Worm (Caenorhabditis elegans): ENCODE data around the gene rnp-1.

Gene rnp-1

ce11 chrV:12233425-12233824 lies 41.4 kb downstream of the rnp-1 start (continued):
- no peak for TF ChIP-seq aha-1 (tag; optimal IDR thresholded peaks at IDR 0.05)

DNA sequence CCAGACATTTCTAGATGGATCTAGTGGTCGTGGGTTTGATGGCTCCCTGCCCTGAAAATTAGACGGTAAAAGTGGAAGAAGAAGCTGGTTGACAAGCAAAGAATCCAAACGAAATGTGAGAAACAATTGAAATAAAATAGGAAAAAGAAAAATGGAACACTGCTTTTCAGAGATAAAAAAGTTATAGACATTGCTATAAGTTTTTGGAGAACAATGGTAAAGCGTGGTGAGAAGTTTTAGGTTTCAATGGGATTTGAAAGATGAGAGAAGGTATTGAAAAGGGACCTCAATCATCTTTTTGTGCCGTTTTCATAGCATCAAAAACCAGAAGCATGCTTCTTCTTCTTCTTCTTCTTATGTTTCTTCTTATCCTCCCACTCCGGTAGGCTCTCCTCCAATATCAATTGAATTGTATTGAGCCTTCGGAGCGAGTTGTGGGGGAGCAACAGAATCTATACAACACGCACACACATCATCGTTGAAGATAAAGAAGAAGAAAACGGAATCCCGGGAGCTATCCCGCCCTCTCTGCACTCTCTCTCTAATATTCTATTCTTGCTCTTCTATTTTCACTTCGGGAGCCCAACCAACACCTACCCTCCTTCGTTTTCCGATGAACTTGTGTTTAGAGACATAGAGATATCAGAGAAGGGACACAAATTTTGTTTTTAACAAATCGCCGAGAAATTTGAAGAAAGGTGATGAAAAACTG lies 42.4 kb downstream of the rnp-1 start, which contains the start of gene myo-3:
myo-3 (minus strand) TSS at position 51 of the 712 bp plus-strand sequence.
- TF ChIP-seq hpl-2 (GFP tag; optimal IDR thresholded peaks at IDR 0.05) (no peak), nhr-20 (tag; optimal IDR thresholded peaks at IDR 0.05) (peak; percentile 8), lsy-2 (tag; optimal IDR thresholded peaks at IDR 0.05) (peak in 1 of 2 experiments; percentile 27), efl-1 (optimal IDR thresholded peaks at IDR 0.05) (no peak), efl-1 (GFP tag; optimal IDR thresholded peaks at IDR 0.05 in 1 of 2) (peak in 1 of 2 experiments; percentile 31), unc-86 (tag; optimal IDR thresholded peaks at IDR 0.05) (no peak), nhr-71 (tag; optimal IDR thresholded peaks at IDR 0.05) (peak; percentile 68), lin-14 (GFP tag; optimal IDR thresholded peaks at IDR 0.05) (peak; percentile 79), dsc-1 (tag; optimal IDR thresholded peaks at IDR 0.05) (peak; percentile 23), unc-130 (tag; optimal IDR thresholded peaks at IDR 0.05) (peak; percentile 13), elt-2 (tag; optimal IDR thresholded peaks at IDR 0.05) (no peak), snu-23 (GFP tag; optimal IDR thresholded peaks at IDR 0.05) (peak; percentile 19), rnt-1 (tag; optimal IDR thresholded peaks at IDR 0.05) (peak; percentile 61), ceh-8 (GFP tag; optimal IDR thresholded peaks at IDR 0.05) (no peak), nhr-19 (GFP tag; conservative IDR thresholded peaks at IDR 0.05) (peak; percentile 26)

- TF ChIP-seq lin-35 (GFP tag; optimal IDR thresholded peaks at IDR 0.05), result no peak
- peak; percentile 71 for TF ChIP-seq nhr-71 (tag; optimal IDR thresholded peaks at IDR 0.05)
- peak; percentile 85 for TF ChIP-seq lin-39 (tag; optimal IDR thresholded peaks at IDR 0.05)
- no peak for TF ChIP-seq F16B12.6 (tag; optimal IDR thresholded peaks at IDR 0.05)
- peak; percentile 75 for TF ChIP-seq rnt-1 (tag; optimal IDR thresholded peaks at IDR 0.05)
- no peak for TF ChIP-seq lin-15B (tag; optimal IDR thresholded peaks at IDR 0.05)
- TF ChIP-seq egl-27 (tag; optimal IDR thresholded peaks at IDR 0.05), result no peak
- TF ChIP-seq pag-3 (tag; optimal IDR thresholded peaks at IDR 0.05; ENCODE audit: borderline replicate concordance, insufficient read depth), result peak; percentile 66
- TF ChIP-seq sox-4 (tag; optimal IDR thresholded peaks at IDR 0.05), result no peak
- no peak for TF ChIP-seq aly-2 (tag; optimal IDR thresholded peaks at IDR 0.05)
- peak; percentile 78 for TF ChIP-seq lin-14 (GFP tag; optimal IDR thresholded peaks at IDR 0.05)
- peak; percentile 48 for TF ChIP-seq nhr-19 (GFP tag; conservative IDR thresholded peaks at IDR 0.05)
- TF ChIP-seq mep-1 (tag; optimal IDR thresholded peaks at IDR 0.05), result no peak
- peak in 1 of 2 experiments; percentile 14 for TF ChIP-seq mdl-1 (tag; optimal IDR thresholded peaks at IDR 0.05)
- peak; percentile 38 for TF ChIP-seq snu-23 (GFP tag; optimal IDR thresholded peaks at IDR 0.05)
- TF ChIP-seq lsy-2 (tag; optimal IDR thresholded peaks at IDR 0.05), result peak; percentile 32 to 60
- peak; percentile 33 for TF ChIP-seq dsc-1 (tag; optimal IDR thresholded peaks at IDR 0.05)
Measured at ce11 chrV:12235502-12235901, 43.4 kb downstream of the rnp-1 start.

DNA sequence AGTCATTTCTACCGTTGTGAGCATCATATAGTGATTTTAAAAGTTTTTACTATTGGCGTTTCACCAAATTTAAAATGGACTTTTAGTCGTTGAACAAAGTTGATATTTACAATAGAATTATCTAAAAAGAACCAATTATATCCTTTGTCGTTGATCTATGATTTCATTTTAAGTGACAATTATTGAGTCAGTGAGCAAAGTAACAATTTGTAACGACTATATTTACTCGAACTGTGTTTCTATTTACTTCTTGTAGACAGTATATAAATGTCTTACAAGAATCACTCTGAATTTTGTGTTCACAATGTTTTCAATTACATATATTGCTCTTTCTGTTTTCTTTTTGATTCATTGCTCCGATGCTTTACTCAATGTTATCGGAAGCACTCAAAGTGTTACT lies 49.1 kb downstream of the rnp-1 start, which contains the start of gene ttr-22:
ttr-22 (plus strand) TSS at position 301 of the 400 bp plus-strand sequence.
- TF ChIP-seq unc-130 (tag; optimal IDR thresholded peaks at IDR 0.05) (no peak), unc-86 (tag; optimal IDR thresholded peaks at IDR 0.05) (no peak), hpl-2 (GFP tag; optimal IDR thresholded peaks at IDR 0.05) (no peak), C16A3.4 (tag; optimal IDR thresholded peaks at IDR 0.05) (no peak), pag-3 (tag; optimal IDR thresholded peaks at IDR 0.05; ENCODE audit: borderline replicate concordance, insufficient read depth) (no peak), lin-14 (GFP tag; optimal IDR thresholded peaks at IDR 0.05) (no peak), unc-30 (tag; optimal IDR thresholded peaks at IDR 0.05) (no peak), swsn-7 (tag; optimal IDR thresholded peaks at IDR 0.05) (no peak), mdl-1 (tag; optimal IDR thresholded peaks at IDR 0.05) (no peak), ceh-82 (tag; optimal IDR thresholded peaks at IDR 0.05) (no peak), hlh-4 (tag; optimal IDR thresholded peaks at IDR 0.05) (no peak), jun-1 (tag; optimal IDR thresholded peaks at IDR 0.05) (no peak), zag-1 (tag; optimal IDR thresholded peaks at IDR 0.05) (no peak), ztf-4 (tag; optimal IDR thresholded peaks at IDR 0.05) (no peak), nhr-71 (tag; optimal IDR thresholded peaks at IDR 0.05) (no peak), sup-37 (GFP tag; optimal IDR thresholded peaks at IDR 0.05) (no peak), snu-23 (GFP tag; optimal IDR thresholded peaks at IDR 0.05) (no peak), aha-1 (tag; optimal IDR thresholded peaks at IDR 0.05) (no peak), hlh-17 (GFP tag; optimal IDR thresholded peaks at IDR 0.05; ENCODE audit: borderline replicate concordance) (no peak)
